Worm (Caenorhabditis elegans): ENCODE data around the gene M01H9.4.
A peak's percentile ranks its signal among the peaks of the same experiment; 100 is the strongest.

The M01H9.4 gene

DNA sequence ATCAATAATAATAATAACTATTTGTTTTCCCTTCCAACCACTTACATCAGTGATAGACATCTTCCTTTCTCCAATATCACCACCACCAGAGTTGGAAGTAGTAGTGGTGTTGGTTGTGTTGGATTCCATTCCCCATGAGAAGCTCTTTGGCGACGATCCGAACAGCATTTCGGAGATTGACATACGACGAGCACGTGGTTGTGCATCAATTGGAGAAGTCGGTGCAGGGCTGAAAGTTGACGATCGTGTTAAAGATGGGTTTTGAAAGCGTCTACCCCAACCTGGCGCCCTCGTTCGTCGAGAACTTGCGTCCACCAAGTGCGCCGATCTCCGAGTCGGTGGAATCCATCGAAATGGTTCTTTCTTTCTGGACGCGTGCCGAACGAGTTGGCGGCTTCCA lies 13.7 kb downstream of the M01H9.4 start:
- TF ChIP-seq him-1 (tag; optimal IDR thresholded peaks at IDR 0.05) (no peak), dao-5 (tag; optimal IDR thresholded peaks at IDR 0.05) (no peak), W03F9.2 (tag; optimal IDR thresholded peaks at IDR 0.05) (no peak)

DNA sequence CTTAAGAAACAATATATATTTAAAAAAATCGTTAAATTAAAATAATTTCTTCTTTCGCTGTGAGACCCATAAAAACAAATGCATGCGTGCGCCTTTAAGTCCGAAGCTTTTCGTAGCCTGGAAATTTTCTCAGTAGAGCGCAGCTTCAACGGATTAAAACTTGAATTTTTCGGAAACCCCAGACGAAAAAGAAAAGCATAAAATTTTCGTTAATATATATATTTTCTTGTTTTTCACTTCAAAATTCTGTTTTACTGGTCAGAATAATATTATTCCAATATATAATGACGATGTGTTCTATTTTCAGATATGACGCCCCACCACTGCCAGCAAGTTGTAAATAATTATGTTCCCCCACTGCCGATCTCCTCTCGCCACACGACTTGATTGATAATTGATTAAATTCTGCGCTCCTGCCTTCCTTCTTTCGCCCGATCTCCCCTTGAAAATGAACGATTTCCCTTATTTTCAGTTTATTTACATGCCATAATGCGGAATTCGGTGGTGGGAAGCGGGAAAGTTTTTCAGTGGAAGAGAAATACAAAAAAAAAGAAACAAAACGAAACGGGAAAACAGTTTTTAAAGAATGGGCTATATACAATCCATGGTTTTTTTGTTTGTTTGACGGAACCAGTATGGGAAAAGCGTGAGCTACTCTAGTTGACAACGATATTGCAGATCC lies 14.5 kb downstream of the M01H9.4 start:
- TF ChIP-seq him-1 (tag; optimal IDR thresholded peaks at IDR 0.05): peak; percentile 18
- TF ChIP-seq W03F9.2 (tag; optimal IDR thresholded peaks at IDR 0.05): peak; percentile 17
- no peak for TF ChIP-seq dao-5 (tag; optimal IDR thresholded peaks at IDR 0.05)

DNA sequence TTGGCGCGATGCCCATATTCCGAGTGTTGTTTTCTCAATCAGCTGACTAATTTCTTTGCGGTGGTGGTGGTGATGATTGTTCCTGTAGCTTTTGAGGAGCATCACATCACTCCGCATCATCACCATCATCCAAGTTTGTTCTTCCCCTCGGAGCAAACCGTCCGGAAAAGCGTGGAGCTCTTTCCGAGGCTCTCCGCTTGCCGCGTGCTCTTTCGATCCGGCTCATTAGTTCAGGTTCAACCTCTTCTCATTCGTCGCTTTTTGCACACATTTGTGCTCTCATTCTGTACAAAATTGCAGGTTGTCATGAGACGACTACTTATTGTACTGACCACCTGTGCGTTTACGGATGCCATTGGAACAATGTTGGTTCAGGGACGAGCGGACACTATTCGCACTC lies 17.5 kb downstream of the M01H9.4 start, which contains the start of gene M01H9.5:
M01H9.5 (plus strand) TSS at position 301 of the 400 bp plus-strand sequence.
- no peak for TF ChIP-seq W03F9.2 (tag; optimal IDR thresholded peaks at IDR 0.05)
- no peak for TF ChIP-seq dao-5 (tag; optimal IDR thresholded peaks at IDR 0.05)
- TF ChIP-seq him-1 (tag; optimal IDR thresholded peaks at IDR 0.05): no peak

DNA sequence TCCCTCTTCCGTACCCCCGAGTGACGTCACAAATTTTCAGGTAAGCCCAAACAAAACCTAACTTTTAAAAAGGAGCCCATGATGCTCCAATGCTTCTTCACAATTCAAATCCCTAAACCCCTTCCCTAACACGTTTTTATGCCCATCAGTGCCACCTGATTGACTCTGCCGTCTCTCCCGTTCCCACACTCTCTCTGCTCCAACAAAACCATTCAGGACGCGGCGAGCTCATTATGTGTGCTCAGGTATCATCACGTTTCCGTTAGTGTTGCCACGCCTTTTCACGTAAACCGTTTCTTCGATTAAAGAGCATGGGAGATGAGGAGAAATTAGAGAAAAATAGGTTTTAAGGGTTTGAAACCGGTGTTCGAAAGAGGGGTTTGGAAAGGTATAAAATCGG lies 19.6 kb downstream of the M01H9.4 start, which contains the start of gene M01H9.2:
M01H9.2 (minus strand) TSS at position 101 of the 400 bp plus-strand sequence.
- TF ChIP-seq dao-5 (tag; optimal IDR thresholded peaks at IDR 0.05) (no peak), him-1 (tag; optimal IDR thresholded peaks at IDR 0.05) (no peak), W03F9.2 (tag; optimal IDR thresholded peaks at IDR 0.05) (no peak)

ce11 chrIV:4459342-4459741 lies 23.4 kb downstream of the M01H9.4 start:
- TF ChIP-seq him-1 (tag; optimal IDR thresholded peaks at IDR 0.05) (no peak), W03F9.2 (tag; optimal IDR thresholded peaks at IDR 0.05) (no peak), dao-5 (tag; optimal IDR thresholded peaks at IDR 0.05) (no peak)

DNA sequence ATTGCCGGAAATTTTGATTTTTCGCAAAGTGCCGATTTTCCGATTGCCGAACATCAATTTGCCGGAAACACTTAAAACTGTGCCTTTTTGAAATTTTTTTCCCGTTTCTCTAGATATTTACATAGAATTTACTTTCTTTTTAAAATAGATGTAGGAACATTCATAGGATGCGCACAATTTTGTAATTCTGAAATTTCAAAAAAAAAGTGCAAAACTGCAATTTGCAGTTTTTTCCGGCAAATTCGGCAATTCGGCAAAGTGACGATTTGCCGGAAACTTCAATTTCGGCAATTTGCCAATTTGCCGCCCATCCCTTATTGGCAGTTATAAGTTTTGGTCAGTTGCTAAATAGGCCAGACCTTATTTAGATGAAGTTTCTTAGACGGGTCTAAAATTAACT lies 26.1 kb downstream of the M01H9.4 start:
- TF ChIP-seq W03F9.2 (tag; optimal IDR thresholded peaks at IDR 0.05) (no peak), him-1 (tag; optimal IDR thresholded peaks at IDR 0.05) (no peak), dao-5 (tag; optimal IDR thresholded peaks at IDR 0.05) (no peak)

DNA sequence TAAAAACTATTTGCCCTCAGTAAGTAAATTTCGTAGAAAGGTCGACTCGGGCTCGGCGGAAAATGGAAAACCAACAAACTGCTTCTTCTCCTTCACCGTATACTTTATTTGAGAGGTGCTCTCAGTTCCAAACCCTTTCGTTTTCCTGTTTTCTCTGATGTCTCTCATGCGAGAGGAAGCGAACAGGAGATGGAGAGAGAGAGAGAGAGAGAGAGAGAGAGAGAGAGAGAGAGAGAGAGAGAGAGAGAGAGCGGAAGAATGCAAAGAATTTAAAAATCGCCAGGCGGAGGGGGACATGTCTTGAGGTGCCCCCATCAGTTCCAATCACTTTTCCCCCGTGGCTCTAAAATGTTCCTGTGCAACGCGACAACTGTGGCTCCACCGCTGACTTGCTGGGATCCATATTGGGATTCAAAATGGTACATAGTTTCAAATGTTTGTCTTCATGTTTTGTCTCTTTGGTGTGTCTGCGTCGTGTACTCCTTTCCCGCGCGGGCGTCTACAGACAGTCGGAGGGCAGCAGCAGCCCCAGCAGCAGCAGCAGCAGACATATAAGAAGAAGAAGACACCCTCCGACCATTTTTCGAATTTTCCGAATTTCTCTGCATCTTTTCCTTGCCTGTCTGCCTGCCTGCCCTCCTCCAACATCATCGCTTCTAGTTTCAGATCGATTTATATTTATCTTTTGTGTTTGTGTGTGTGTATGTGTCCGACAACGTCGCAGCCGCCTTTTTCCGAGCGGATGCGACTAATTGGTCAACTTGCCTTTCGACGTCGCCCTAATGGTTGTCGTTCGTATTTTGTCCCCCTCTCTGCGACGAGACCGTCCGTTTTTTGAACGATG lies 28.2 kb downstream of the M01H9.4 start, which contains the start of gene R08C7.11:
R08C7.11 (minus strand) TSS at position 608 of the 844 bp plus-strand sequence.
- TF ChIP-seq him-1 (tag; optimal IDR thresholded peaks at IDR 0.05) (no peak), dao-5 (tag; optimal IDR thresholded peaks at IDR 0.05) (no peak), W03F9.2 (tag; optimal IDR thresholded peaks at IDR 0.05) (no peak)

DNA sequence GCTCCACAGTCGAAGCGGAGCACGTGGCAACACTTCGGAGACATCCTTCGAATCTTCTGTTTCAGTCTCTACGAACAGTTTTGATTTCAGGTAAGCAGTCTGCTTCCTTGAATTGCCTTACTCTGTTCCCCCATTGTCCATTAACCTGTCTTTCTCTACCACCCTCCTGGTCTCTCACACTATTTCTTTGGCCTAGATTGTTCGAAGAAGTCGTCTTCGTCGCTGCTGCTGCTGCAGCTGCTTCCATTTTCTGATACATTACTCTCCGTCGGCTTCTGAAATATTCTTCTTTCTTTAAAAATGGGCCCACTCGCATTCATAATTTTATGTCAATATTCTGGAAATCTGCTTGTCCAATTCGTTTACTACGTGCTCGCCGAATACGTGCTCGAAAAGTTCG lies 31.1 kb downstream of the M01H9.4 start, which contains the start of gene R08C7.1:
R08C7.1 (plus strand) TSS at position 301 of the 400 bp plus-strand sequence.
- TF ChIP-seq dao-5 (tag; optimal IDR thresholded peaks at IDR 0.05): no peak
- TF ChIP-seq him-1 (tag; optimal IDR thresholded peaks at IDR 0.05): no peak
- no peak for TF ChIP-seq W03F9.2 (tag; optimal IDR thresholded peaks at IDR 0.05)

- TF ChIP-seq dao-5 (tag; optimal IDR thresholded peaks at IDR 0.05) (no peak), him-1 (tag; optimal IDR thresholded peaks at IDR 0.05) (no peak)
These were observed 32.9 kb downstream of the M01H9.4 start for ce11 chrIV:4449843-4450242.

- TF ChIP-seq dao-5 (tag; optimal IDR thresholded peaks at IDR 0.05) (no peak), W03F9.2 (tag; optimal IDR thresholded peaks at IDR 0.05) (no peak)
These were observed 33.3 kb downstream of the M01H9.4 start, which contains the start of gene R08C7.12 for ce11 chrIV:4449439-4449838. TSS of gene R08C7.12 (plus strand) at chrIV:4449739.

- TF ChIP-seq dao-5 (tag; optimal IDR thresholded peaks at IDR 0.05): no peak
These were observed 34.4 kb downstream of the M01H9.4 start for ce11 chrIV:4448343-4448742.

ce11 chrIV:4447367-4447766 lies 35.3 kb downstream of the M01H9.4 start:
- TF ChIP-seq W03F9.2 (tag; optimal IDR thresholded peaks at IDR 0.05) (no peak), dao-5 (tag; optimal IDR thresholded peaks at IDR 0.05) (no peak), him-1 (tag; optimal IDR thresholded peaks at IDR 0.05) (no peak)

ce11 chrIV:4447284-4447366 lies 35.6 kb downstream of the M01H9.4 start, which contains the start of gene chat-1:
TSS of gene chat-1 (plus strand) at chrIV:4447331.
- TF ChIP-seq W03F9.2 (tag; optimal IDR thresholded peaks at IDR 0.05): no peak
- TF ChIP-seq dao-5 (tag; optimal IDR thresholded peaks at IDR 0.05): no peak
- TF ChIP-seq him-1 (tag; optimal IDR thresholded peaks at IDR 0.05): no peak

ce11 chrIV:4446884-4447283 lies 35.8 kb downstream of the M01H9.4 start:
- TF ChIP-seq W03F9.2 (tag; optimal IDR thresholded peaks at IDR 0.05): no peak
- TF ChIP-seq dao-5 (tag; optimal IDR thresholded peaks at IDR 0.05): no peak
- no peak for TF ChIP-seq him-1 (tag; optimal IDR thresholded peaks at IDR 0.05)
